Fruit fly (Drosophila melanogaster): ENCODE results near the gene TfIIEalpha.

TfIIEalpha gene

dm6 chr3L:11680298-11680697 lies 1.5 kb upstream of the TfIIEalpha start, which contains the start of gene CG32085 (continued):
- TF ChIP-seq Ada2b (GFP tag; IDR thresholded peaks at IDR 0.05): peak; percentile 60; the same call in 1 of the 2 replicates
- peak; percentile 21 for TF ChIP-seq NC2β (GFP tag; optimal IDR thresholded peaks at IDR 0.05)
- TF ChIP-seq MTF-1 (GFP tag; optimal IDR thresholded peaks at IDR 0.05; ENCODE audit: borderline replicate concordance): no peak
- peak; percentile 6 for TF ChIP-seq Sry-δ (GFP tag; optimal IDR thresholded peaks at IDR 0.05)
- peak; percentile 43 for TF ChIP-seq CG5180 (GFP tag; optimal IDR thresholded peaks at IDR 0.05)
- TF ChIP-seq CG17612 (GFP tag; IDR thresholded peaks at IDR 0.05): 0 out of 2 replicates have a peak, but pooled peaks have one; percentile 43
- TF ChIP-seq Eip74EF (GFP tag; optimal IDR thresholded peaks at IDR 0.05): no peak
- peak; percentile 19 for TF ChIP-seq D19A (tag; optimal IDR thresholded peaks at IDR 0.05)
- no peak for TF ChIP-seq CG10431 (GFP tag; optimal IDR thresholded peaks at IDR 0.05)
- TF ChIP-seq CG12104 (GFP tag; optimal IDR thresholded peaks at IDR 0.05): no peak
- TF ChIP-seq chm (GFP tag; IDR thresholded peaks at IDR 0.05): peak; percentile 61; the same call in 1 of the 2 replicates
- no peak for TF ChIP-seq aop (GFP tag; IDR thresholded peaks at IDR 0.05)
- TF ChIP-seq Spps (tag; optimal IDR thresholded peaks at IDR 0.05): no peak
- peak; percentile 56 for TF ChIP-seq CG3847 (GFP tag; IDR thresholded peaks at IDR 0.05)
- TF ChIP-seq Jarid2 (GFP tag; optimal IDR thresholded peaks at IDR 0.05): peak; percentile 51
- no peak for TF ChIP-seq CG14710 (tag; optimal IDR thresholded peaks at IDR 0.05)
- peak; percentile 69 for TF ChIP-seq CG12071 (GFP tag; optimal IDR thresholded peaks at IDR 0.05)
- TF ChIP-seq CG6254 (GFP tag; optimal IDR thresholded peaks at IDR 0.05): no peak
- peak; percentile 67 for TF ChIP-seq schlank (tag; optimal IDR thresholded peaks at IDR 0.05)
- TF ChIP-seq CG15479 (GFP tag; optimal IDR thresholded peaks at IDR 0.05): no peak
- TF ChIP-seq Dad (GFP tag; optimal IDR thresholded peaks at IDR 0.05): peak; percentile 21
- TF ChIP-seq Nf-YA (GFP tag; IDR thresholded peaks at IDR 0.05): no peak
- peak; percentile 50 for TF ChIP-seq CHES-1-like (GFP tag; optimal IDR thresholded peaks at IDR 0.05)
- TF ChIP-seq bigmax (GFP tag; optimal IDR thresholded peaks at IDR 0.05): no peak
- no peak for TF ChIP-seq CG10267 (tag; optimal IDR thresholded peaks at IDR 0.05)
- TF ChIP-seq CG17568 (GFP tag; optimal IDR thresholded peaks at IDR 0.05): no peak
- TF ChIP-seq CG30431 (GFP tag; optimal IDR thresholded peaks at IDR 0.05): no peak
- no peak for TF ChIP-seq CG30020 (tag; optimal IDR thresholded peaks at IDR 0.05)
- TF ChIP-seq HLH4C (GFP tag; IDR thresholded peaks at IDR 0.05; ENCODE audit: partially characterized antibody): no peak
- TF ChIP-seq chinmo (GFP tag; IDR thresholded peaks at IDR 0.05; ENCODE audit: partially characterized antibody): peak; percentile 71; the same call in 2 of the 4 replicates
- peak; percentile 27 for TF ChIP-seq tup (GFP tag; optimal IDR thresholded peaks at IDR 0.05)
- TF ChIP-seq grau (tag; optimal IDR thresholded peaks at IDR 0.05): peak; percentile 47
- 0 out of 3 replicates have a peak, but pooled peaks have one; percentile 43 for TF ChIP-seq CG7357 (GFP tag; IDR thresholded peaks at IDR 0.05)
- TF ChIP-seq Usf (GFP tag; optimal IDR thresholded peaks at IDR 0.05): peak; percentile 10
- TF ChIP-seq jigr1 (GFP tag; IDR thresholded peaks at IDR 0.05): no peak
- TF ChIP-seq ash1 (GFP tag; optimal IDR thresholded peaks at IDR 0.05): no peak
- peak; percentile 33 for TF ChIP-seq CG18764 (GFP tag; optimal IDR thresholded peaks at IDR 0.05)
- TF ChIP-seq lola (GFP tag; optimal IDR thresholded peaks at IDR 0.05): no peak
- peak; percentile 64 for TF ChIP-seq al (GFP tag; IDR thresholded peaks at IDR 0.05)
- peak; percentile 5 for TF ChIP-seq sug (tag; optimal IDR thresholded peaks at IDR 0.05)
- peak; percentile 48 for TF ChIP-seq CG13424 (tag; optimal IDR thresholded peaks at IDR 0.05)
- TF ChIP-seq CG6689 (GFP tag; IDR thresholded peaks at IDR 0.05): 0 out of 2 replicates have a peak, but pooled peaks have one; percentile 30
- TF ChIP-seq CG8924 (tag; optimal IDR thresholded peaks at IDR 0.05): peak; percentile 35
- TF ChIP-seq ac (GFP tag; optimal IDR thresholded peaks at IDR 0.05): no peak
- TF ChIP-seq CG8290 (GFP tag; optimal IDR thresholded peaks at IDR 0.05): no peak
- TF ChIP-seq CG8290 (tag; optimal IDR thresholded peaks at IDR 0.05): peak in 1 of 2 experiments; percentile 92
- peak; percentile 25 for TF ChIP-seq nerfin-1 (tag; optimal IDR thresholded peaks at IDR 0.05)
- TF ChIP-seq da (GFP tag; optimal IDR thresholded peaks at IDR 0.05): no peak
- no peak for TF ChIP-seq Dll (GFP tag; IDR thresholded peaks at IDR 0.05; ENCODE audit: partially characterized antibody)
- TF ChIP-seq CG1233 (GFP tag; optimal IDR thresholded peaks at IDR 0.05): peak; percentile 29

All from whole organism, embryonic.